Fruit fly (Drosophila melanogaster): ENCODE data around the gene CG4617.
A peak's percentile ranks its signal among the peaks of the same experiment; 100 is the strongest.

The CG4617 gene

DNA sequence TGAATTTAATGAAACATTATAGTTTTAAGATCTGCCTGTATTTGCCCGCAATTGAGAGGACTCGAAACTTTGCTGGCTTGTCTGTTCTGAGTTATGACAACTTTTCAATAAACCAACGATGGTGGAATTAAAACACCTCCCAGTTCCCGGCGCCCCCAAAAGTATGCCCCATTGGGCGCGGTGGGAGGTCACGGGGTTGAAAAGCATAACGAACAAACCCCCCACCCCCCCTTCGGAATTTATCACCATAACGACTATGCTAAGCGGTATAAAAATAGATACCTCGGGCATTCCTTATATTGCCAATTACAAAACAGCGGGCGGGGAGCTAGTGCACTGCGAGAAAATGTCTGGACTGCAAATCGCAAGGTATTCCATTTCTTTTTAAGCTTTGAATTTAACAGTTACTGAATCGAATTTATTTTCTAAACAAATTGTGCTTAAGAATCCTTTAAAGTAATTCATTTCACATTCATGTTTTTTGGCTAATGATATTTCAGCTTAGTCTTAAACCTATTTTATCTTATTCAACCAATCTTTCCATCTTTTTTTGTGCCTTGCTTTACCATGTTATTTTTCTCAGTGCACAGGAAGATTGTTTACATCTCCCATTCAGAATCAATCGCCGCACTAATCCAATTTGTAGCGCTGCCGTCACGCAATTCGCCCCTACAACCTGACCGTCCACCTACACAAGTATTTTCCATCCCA is 2.8 kb downstream of the CG4617 start (continued):
- no peak for TF ChIP-seq sc (optimal IDR thresholded peaks at IDR 0.05)
- TF ChIP-seq sc (GFP tag; optimal IDR thresholded peaks at IDR 0.05): peak; percentile 55
- peak; percentile 84 to 85 for TF ChIP-seq chif (GFP tag; optimal IDR thresholded peaks at IDR 0.05)
- TF ChIP-seq p53 (GFP tag; optimal IDR thresholded peaks at IDR 0.05): no peak
- peak; percentile 89 for TF ChIP-seq CG9817 (tag; optimal IDR thresholded peaks at IDR 0.05)
- TF ChIP-seq Oli (tag; optimal IDR thresholded peaks at IDR 0.05): peak; percentile 90
- TF ChIP-seq CG18619 (GFP tag; optimal IDR thresholded peaks at IDR 0.05): peak; percentile 88
- TF ChIP-seq CG3163 (GFP tag; optimal IDR thresholded peaks at IDR 0.05): peak; percentile 60
- no peak for TF ChIP-seq eve (GFP tag; optimal IDR thresholded peaks at IDR 0.05)
- peak; percentile 89 for TF ChIP-seq NK7.1 (GFP tag; optimal IDR thresholded peaks at IDR 0.05)
- no peak for TF ChIP-seq HmgD (GFP tag; optimal IDR thresholded peaks at IDR 0.05)
- peak; percentile 43 for TF ChIP-seq exex (tag; optimal IDR thresholded peaks at IDR 0.05)
- TF ChIP-seq Dip2 (GFP tag; IDR thresholded peaks at IDR 0.05): no peak
- no peak for TF ChIP-seq Lim3 (GFP tag; IDR thresholded peaks at IDR 0.05)
- TF ChIP-seq Xbp1 (GFP tag; optimal IDR thresholded peaks at IDR 0.05): peak; percentile 89
- peak; percentile 34 for TF ChIP-seq ERR (GFP tag; optimal IDR thresholded peaks at IDR 0.05)
- peak; percentile 74 for TF ChIP-seq ind (GFP tag; optimal IDR thresholded peaks at IDR 0.05)
- TF ChIP-seq CG9215 (GFP tag; IDR thresholded peaks at IDR 0.05): peak; percentile 76
- TF ChIP-seq NC2α (GFP tag; optimal IDR thresholded peaks at IDR 0.05): peak; percentile 68
- TF ChIP-seq Sox102F (GFP tag; optimal IDR thresholded peaks at IDR 0.05): peak; percentile 91
- peak; percentile 18 for TF ChIP-seq Hey (tag; optimal IDR thresholded peaks at IDR 0.05)
- TF ChIP-seq ase (GFP tag; IDR thresholded peaks at IDR 0.05): peak; percentile 49; the same call in 1 of the 3 replicates
- TF ChIP-seq hbn (GFP tag; IDR thresholded peaks at IDR 0.05; ENCODE audit: partially characterized antibody): no peak
- TF ChIP-seq twi (tag; optimal IDR thresholded peaks at IDR 0.05): peak; percentile 74
- peak; percentile 58 for TF ChIP-seq CG4328 (GFP tag; optimal IDR thresholded peaks at IDR 0.05)
- TF ChIP-seq CG1233 (GFP tag; optimal IDR thresholded peaks at IDR 0.05): peak; percentile 64
- peak; percentile 77 for TF ChIP-seq CG12769 (tag; optimal IDR thresholded peaks at IDR 0.05)
- TF ChIP-seq jumu (GFP tag; optimal IDR thresholded peaks at IDR 0.05): no peak
- peak; percentile 58 for TF ChIP-seq vfl (GFP tag; optimal IDR thresholded peaks at IDR 0.05)
- no peak for TF ChIP-seq CG13775 (GFP tag; optimal IDR thresholded peaks at IDR 0.05)
- peak; percentile 93 for TF ChIP-seq CHES-1-like (GFP tag; optimal IDR thresholded peaks at IDR 0.05)
- TF ChIP-seq cg (GFP tag; optimal IDR thresholded peaks at IDR 0.05): no peak
- TF ChIP-seq tll (GFP tag; optimal IDR thresholded peaks at IDR 0.05): no peak
- TF ChIP-seq prd (optimal IDR thresholded peaks at IDR 0.05): no peak
- peak; percentile 80 for TF ChIP-seq prd (GFP tag; IDR thresholded peaks at IDR 0.05)
- peak; percentile 91 for TF ChIP-seq unpg (GFP tag; optimal IDR thresholded peaks at IDR 0.05)
- TF ChIP-seq CG13296 (GFP tag; optimal IDR thresholded peaks at IDR 0.05): peak; percentile 73
- TF ChIP-seq TFAM (GFP tag; optimal IDR thresholded peaks at IDR 0.05): no peak
- TF ChIP-seq CG1832 (GFP tag; optimal IDR thresholded peaks at IDR 0.05): no peak
- peak; percentile 44; the same call in 1 of the 3 replicates for TF ChIP-seq otp (GFP tag; IDR thresholded peaks at IDR 0.05)
- peak; percentile 22; the same call in 1 of the 2 replicates for TF ChIP-seq CG8765 (GFP tag; IDR thresholded peaks at IDR 0.05)
- TF ChIP-seq sr (GFP tag; IDR thresholded peaks at IDR 0.05): no peak
- peak; percentile 95 for TF ChIP-seq gem (tag; optimal IDR thresholded peaks at IDR 0.05)
- peak; percentile 84 for TF ChIP-seq CG17328 (GFP tag; IDR thresholded peaks at IDR 0.05)
- TF ChIP-seq CG6272 (GFP tag; IDR thresholded peaks at IDR 0.05): peak; percentile 48; the same call in 1 of the 2 replicates
- TF ChIP-seq gsb-n (tag; optimal IDR thresholded peaks at IDR 0.05): peak; percentile 81
- TF ChIP-seq zfh1 (GFP tag; IDR thresholded peaks at IDR 0.05): peak; percentile 71
- no peak for TF ChIP-seq CG8290 (GFP tag; optimal IDR thresholded peaks at IDR 0.05)
- TF ChIP-seq CG8290 (tag; optimal IDR thresholded peaks at IDR 0.05): peak; percentile 27 to 39
- peak; percentile 62 for TF ChIP-seq Nf-YC (tag; optimal IDR thresholded peaks at IDR 0.05)
- peak; percentile 72 for TF ChIP-seq tap (tag; optimal IDR thresholded peaks at IDR 0.05)

All from whole organism, embryonic.